Fruit fly (Drosophila melanogaster): Measurements from ENCODE around the gene Rcd-1.

The Rcd-1 gene

dm6 chrX:19642819-19643504 is 4.4 kb downstream of the Rcd-1 start, which contains the start of the genes CG12237 and Sec61gamma (continued):
- TF ChIP-seq sr (GFP tag; IDR thresholded peaks at IDR 0.05) = no peak
- TF ChIP-seq CG7745 (tag; optimal IDR thresholded peaks at IDR 0.05) = no peak
- no peak for TF ChIP-seq bab2 (GFP tag; optimal IDR thresholded peaks at IDR 0.05)
- TF ChIP-seq Side (GFP tag; optimal IDR thresholded peaks at IDR 0.05) = peak; percentile 0
- TF ChIP-seq ap (GFP tag; IDR thresholded peaks at IDR 0.05) = no peak
- no peak for TF ChIP-seq CG7357 (GFP tag; IDR thresholded peaks at IDR 0.05)
- no peak for TF ChIP-seq CG4820 (GFP tag; optimal IDR thresholded peaks at IDR 0.05)
- TF ChIP-seq row (GFP tag; IDR thresholded peaks at IDR 0.05) = peak; percentile 89
- peak; percentile 74 for TF ChIP-seq ci (GFP tag; IDR thresholded peaks at IDR 0.05)
- peak; percentile 11 for TF ChIP-seq ewg (GFP tag; optimal IDR thresholded peaks at IDR 0.05)
- no peak for TF ChIP-seq cato (GFP tag; optimal IDR thresholded peaks at IDR 0.05; ENCODE audit: borderline replicate concordance)
- peak; percentile 37 for TF ChIP-seq zfh2 (GFP tag; optimal IDR thresholded peaks at IDR 0.05)
- no peak for TF ChIP-seq CG8089 (GFP tag; optimal IDR thresholded peaks at IDR 0.05)
- no peak for TF ChIP-seq abd-A (tag; optimal IDR thresholded peaks at IDR 0.05)
- TF ChIP-seq sens (GFP tag) = peak; percentile 71
- TF ChIP-seq CG17328 (GFP tag; IDR thresholded peaks at IDR 0.05) = no peak
- TF ChIP-seq caup (GFP tag; optimal IDR thresholded peaks at IDR 0.05; ENCODE audit: severe bottlenecking) = no peak
- TF ChIP-seq MESR4 (GFP tag; optimal IDR thresholded peaks at IDR 0.05) = peak; percentile 84
- TF ChIP-seq Ets65A (GFP tag) = peak; percentile 59
- TF ChIP-seq Lhr (GFP tag; optimal IDR thresholded peaks at IDR 0.05) = no peak
- no peak for TF ChIP-seq Camta (GFP tag; optimal IDR thresholded peaks at IDR 0.05)
- no peak for TF ChIP-seq CG1792 (GFP tag; optimal IDR thresholded peaks at IDR 0.05)
- no peak for TF ChIP-seq sqz (GFP tag; optimal IDR thresholded peaks at IDR 0.05)
- peak in 1 of 2 experiments; percentile 48 for TF ChIP-seq dpn (GFP tag; optimal IDR thresholded peaks at IDR 0.05)
- TF ChIP-seq en (GFP tag; optimal IDR thresholded peaks at IDR 0.05) = no peak
- TF ChIP-seq CTCF (GFP tag; optimal IDR thresholded peaks at IDR 0.05) = no peak
- no peak for TF ChIP-seq CG15073 (GFP tag; optimal IDR thresholded peaks at IDR 0.05)
- no peak for TF ChIP-seq CG3995 (GFP tag; optimal IDR thresholded peaks at IDR 0.05)
- no peak for TF ChIP-seq CG7556 (GFP tag; optimal IDR thresholded peaks at IDR 0.05)
- no peak for TF ChIP-seq Tbp (GFP tag; optimal IDR thresholded peaks at IDR 0.05)
- no peak for TF ChIP-seq fd96Cb (tag; optimal IDR thresholded peaks at IDR 0.05)
- TF ChIP-seq amos (GFP tag; IDR thresholded peaks at IDR 0.05; ENCODE audit: partially characterized antibody) = peak; percentile 50; the same call in 1 of the 2 replicates
- TF ChIP-seq cwo (GFP tag; optimal IDR thresholded peaks at IDR 0.05) = no peak
- TF ChIP-seq ab (GFP tag; optimal IDR thresholded peaks at IDR 0.05) = no peak
- no peak for TF ChIP-seq CG17612 (GFP tag; IDR thresholded peaks at IDR 0.05)
- no peak for TF ChIP-seq Jarid2 (GFP tag; optimal IDR thresholded peaks at IDR 0.05)
- no peak for TF ChIP-seq ind (GFP tag; optimal IDR thresholded peaks at IDR 0.05)
- no peak for TF ChIP-seq Scr (GFP tag; IDR thresholded peaks at IDR 0.05; ENCODE audit: partially characterized antibody)
- TF ChIP-seq CG7963 (GFP tag; IDR thresholded peaks at IDR 0.05; ENCODE audit: partially characterized antibody) = no peak
- TF ChIP-seq CG4282 (GFP tag; optimal IDR thresholded peaks at IDR 0.05) = no peak
- no peak for TF ChIP-seq CG14667 (GFP tag; IDR thresholded peaks at IDR 0.05)
- TF ChIP-seq sisA (GFP tag; IDR thresholded peaks at IDR 0.05) = 0 out of 2 replicates have a peak, but pooled peaks have one; percentile 12
- TF ChIP-seq CG2116 (GFP tag; optimal IDR thresholded peaks at IDR 0.05) = peak; percentile 43
- 0 out of 3 replicates have a peak, but pooled peaks have one; percentile 44 for TF ChIP-seq so (GFP tag; IDR thresholded peaks at IDR 0.05)
- no peak for TF ChIP-seq mld (GFP tag; IDR thresholded peaks at IDR 0.05; ENCODE audit: partially characterized antibody)
- no peak for TF ChIP-seq CG15011 (GFP tag; optimal IDR thresholded peaks at IDR 0.05)
- no peak for TF ChIP-seq CG10274 (GFP tag; optimal IDR thresholded peaks at IDR 0.05)
- TF ChIP-seq Hmr (GFP tag; optimal IDR thresholded peaks at IDR 0.05) = no peak
- TF ChIP-seq crp (GFP tag; optimal IDR thresholded peaks at IDR 0.05) = peak in 1 of 2 experiments; percentile 36
- no peak for TF ChIP-seq CG6654 (GFP tag; optimal IDR thresholded peaks at IDR 0.05)
- TF ChIP-seq Ptx1 (GFP tag; IDR thresholded peaks at IDR 0.05) = no peak

Data from whole organism, embryonic.